Fruit fly (Drosophila melanogaster) whole organism, embryonic: ENCODE measurements around the gene CG31800.

Source experiments
- B-H2 ChIP-seq: fragments of 200-800 bp; sonication (Bioruptor generic); optimal IDR thresholded peaks from 2 replicates; lab custom pipeline; 2018; ENCODE audit warnings: missing biosample characterization, mild to moderate bottlenecking, missing genetic modification characterization
- CG10543 ChIP-seq: fragments of 200-800 bp; sonication (Bioruptor generic); optimal IDR thresholded peaks from 3 replicates; lab custom pipeline; 2017; ENCODE audit warnings: missing biosample characterization, mild to moderate bottlenecking, missing genetic modification characterization, moderate library complexity
- CG12236 ChIP-seq: fragments of 200-800 bp; sonication (Bioruptor generic); optimal IDR thresholded peaks from 2 replicates; lab custom pipeline; 2016; ENCODE audit warnings: missing biosample characterization, missing genetic modification characterization
- CG12744 ChIP-seq: fragments of 200-800 bp; sonication (Bioruptor generic); optimal IDR thresholded peaks from 2 replicates; lab custom pipeline; 2016; ENCODE audit warnings: missing biosample characterization, missing genetic modification characterization
- CG13894 ChIP-seq: fragments of 200-800 bp; sonication (Bioruptor generic); optimal IDR thresholded peaks from 3 replicates; lab custom pipeline; 2018; ENCODE audit warnings: missing biosample characterization, mild to moderate bottlenecking, missing genetic modification characterization, moderate library complexity
- CG14965 ChIP-seq: fragments of 200-800 bp; sonication (Bioruptor generic); optimal IDR thresholded peaks from 2 replicates; lab custom pipeline; 2016; ENCODE audit warnings: missing biosample characterization, missing genetic modification characterization, borderline replicate concordance
- CG17186 ChIP-seq: fragments of 200-800 bp; sonication (Bioruptor generic); optimal IDR thresholded peaks from 3 replicates; lab custom pipeline; 2017; ENCODE audit warnings: missing biosample characterization, missing genetic modification reagents, missing genetic modification characterization
- CG17359 ChIP-seq: fragments of 200-800 bp; sonication (Bioruptor generic); optimal IDR thresholded peaks from 3 replicates; lab custom pipeline; 2018; ENCODE audit warnings: missing biosample characterization, mild to moderate bottlenecking, missing genetic modification characterization, moderate library complexity
- CG18619 ChIP-seq: fragments of 200-800 bp; sonication (Bioruptor generic); optimal IDR thresholded peaks from 3 replicates; lab custom pipeline; 2017; ENCODE audit warnings: missing biosample characterization, mild to moderate bottlenecking, missing genetic modification characterization
- CG2875 ChIP-seq: fragments of 200-800 bp; sonication (Bioruptor generic); optimal IDR thresholded peaks from 2 replicates; lab custom pipeline; 2017; ENCODE audit warnings: missing biosample characterization, mild to moderate bottlenecking, missing genetic modification characterization, missing genetic modification reagents
- CG31365 ChIP-seq: fragments of 200-800 bp; sonication (Bioruptor generic); optimal IDR thresholded peaks from 2 replicates; lab custom pipeline; 2018; ENCODE audit warnings: missing biosample characterization, mild to moderate bottlenecking, missing genetic modification characterization
- CG32767 ChIP-seq: fragments of 200-800 bp; sonication (Bioruptor generic); IDR thresholded peaks from 2 replicates; pipeline ENCODE4 v1.3.6; 2022; ENCODE audit warnings: missing biosample characterization, missing genetic modification characterization
- CG32772 ChIP-seq: fragments of 200-800 bp; sonication (Bioruptor generic); IDR thresholded peaks from 2 replicates; pipeline ENCODE4 v1.3.6; 2022; ENCODE audit warnings: missing biosample characterization, missing genetic modification characterization
- CG4820 ChIP-seq: fragments of 200-800 bp; sonication (Bioruptor generic); optimal IDR thresholded peaks from 3 replicates; lab custom pipeline; 2016; ENCODE audit warnings: missing biosample characterization, missing genetic modification characterization
- CG6654 ChIP-seq: fragments of 200-800 bp; sonication (Bioruptor generic); optimal IDR thresholded peaks from 2 replicates; lab custom pipeline; 2017; ENCODE audit warnings: missing biosample characterization, mild to moderate bottlenecking, missing genetic modification characterization
- CG6813 ChIP-seq: fragments of 200-800 bp; sonication (Bioruptor generic); optimal IDR thresholded peaks from 2 replicates; lab custom pipeline; 2017; ENCODE audit warnings: missing biosample characterization, missing genetic modification characterization, mild to moderate bottlenecking, moderate library complexity, missing genetic modification reagents
- CG7357 ChIP-seq: fragments of 200-800 bp; sonication (Bioruptor generic); IDR thresholded peaks from 3 replicates; pipeline ENCODE4 v1.3.6; 2022; ENCODE audit warnings: missing biosample characterization, missing genetic modification characterization
- CG7745 ChIP-seq: fragments of 200-800 bp; sonication (Bioruptor generic); optimal IDR thresholded peaks from 2 replicates; lab custom pipeline; 2018; ENCODE audit warnings: missing biosample characterization, mild to moderate bottlenecking, missing genetic modification characterization, moderate library complexity
- CG9215 ChIP-seq: fragments of 200-800 bp; sonication (Bioruptor generic); IDR thresholded peaks from 2 replicates; pipeline ENCODE4 v1.3.6; 2022; ENCODE audit warnings: missing biosample characterization, missing genetic modification characterization
- CG9437 ChIP-seq: fragments of 200-800 bp; sonication (Bioruptor generic); optimal IDR thresholded peaks from 2 replicates; lab custom pipeline; 2018; ENCODE audit warnings: missing biosample characterization, mild to moderate bottlenecking, missing genetic modification characterization
- CG9609 ChIP-seq: fragments of 200-800 bp; sonication (Bioruptor generic); optimal IDR thresholded peaks from 3 replicates; lab custom pipeline; 2016; ENCODE audit warnings: missing biosample characterization, missing genetic modification characterization
- Doc2 ChIP-seq: fragments of 200-800 bp; sonication (Bioruptor generic); IDR thresholded peaks from 2 replicates; pipeline ENCODE4 v1.3.6; 2022; ENCODE audit warnings: missing biosample characterization, missing genetic modification characterization
- E2f1 ChIP-seq: fragments of 200-800 bp; sonication (Bioruptor generic); IDR thresholded peaks from 2 replicates; pipeline ENCODE4 v1.3.6; 2022; ENCODE audit warnings: missing biosample characterization, missing genetic modification characterization
- Fer2 ChIP-seq: fragments of 200-800 bp; sonication (Bioruptor generic); optimal IDR thresholded peaks from 2 replicates; lab custom pipeline; 2018; ENCODE audit warnings: missing biosample characterization, mild to moderate bottlenecking, missing genetic modification characterization, moderate library complexity
- H15 ChIP-seq: fragments of 200-800 bp; sonication (Bioruptor generic); IDR thresholded peaks from 3 replicates; pipeline ENCODE4 v1.3.6; 2022; ENCODE audit warnings: missing biosample characterization, missing genetic modification characterization
- HLH4C ChIP-seq: fragments of 200-800 bp; sonication (Bioruptor generic); IDR thresholded peaks from 3 replicates; pipeline ENCODE4 v1.3.6; 2022; ENCODE audit warnings: missing biosample characterization, missing genetic modification characterization; ENCODE audit not compliant: partially characterized antibody
- Hey ChIP-seq: fragments of 200-800 bp; sonication (Bioruptor generic); optimal IDR thresholded peaks from 3 replicates; lab custom pipeline; 2018; ENCODE audit warnings: missing biosample characterization, mild to moderate bottlenecking, missing genetic modification characterization
- Hmr ChIP-seq: fragments of 200-800 bp; sonication (Bioruptor generic); optimal IDR thresholded peaks from 3 replicates; lab custom pipeline; 2017; ENCODE audit warnings: mild to moderate bottlenecking, missing biosample characterization, missing genetic modification reagents, missing genetic modification characterization
- Hr39 ChIP-seq: fragments of >200 bp; optimal IDR thresholded peaks from 2 replicates; lab custom pipeline; 2017
- Hr78 ChIP-seq, 2 experiments: fragments of 200-800 bp in 1 of 2; fragments of >200 bp in 1 of 2; sonication (Bioruptor generic) in 1 of 2; optimal IDR thresholded peaks; 2 replicates each; lab custom pipeline; 2017 to 2019; ENCODE audit warnings: missing biosample characterization in 2 of 2, missing genetic modification characterization in 2 of 2, mild to moderate bottlenecking in 1 of 2, moderate library complexity in 1 of 2
- MTF-1 ChIP-seq: fragments of 200-800 bp; sonication (Bioruptor generic); optimal IDR thresholded peaks from 2 replicates; lab custom pipeline; 2018; ENCODE audit warnings: missing biosample characterization, mild to moderate bottlenecking, missing genetic modification characterization, borderline replicate concordance
- Max ChIP-seq: fragments of 200-800 bp; sonication (Bioruptor generic); optimal IDR thresholded peaks from 2 replicates; lab custom pipeline; 2016; ENCODE audit warnings: missing biosample characterization, mild to moderate bottlenecking, missing genetic modification characterization
- Mes4 ChIP-seq: fragments of 200-800 bp; sonication (Bioruptor generic); optimal IDR thresholded peaks from 2 replicates; lab custom pipeline; 2016; ENCODE audit warnings: missing biosample characterization, missing genetic modification characterization
- Ravus ChIP-seq: fragments of 200-800 bp; sonication (Bioruptor generic); IDR thresholded peaks from 2 replicates; pipeline ENCODE4 v1.3.6; 2022; ENCODE audit warnings: missing biosample characterization, missing genetic modification characterization
- abd-A ChIP-seq: fragments of 200-800 bp; sonication (Bioruptor generic); optimal IDR thresholded peaks from 3 replicates; lab custom pipeline; 2019; ENCODE audit warnings: missing biosample characterization, mild to moderate bottlenecking, missing genetic modification characterization, moderate library complexity
- aop ChIP-seq: fragments of 200-800 bp; sonication (Bioruptor generic); IDR thresholded peaks from 2 replicates; pipeline ENCODE4 v1.3.6; 2022; ENCODE audit warnings: missing biosample characterization, missing genetic modification characterization
- ara ChIP-seq: fragments of 200-800 bp; sonication (Bioruptor generic); IDR thresholded peaks from 2 replicates; pipeline ENCODE4 v1.3.6; 2022; ENCODE audit warnings: missing biosample characterization, missing genetic modification characterization
- crol ChIP-seq: fragments of 200-800 bp; sonication (Bioruptor generic); IDR thresholded peaks from 2 replicates; pipeline ENCODE4 v1.3.6; 2022; ENCODE audit warnings: missing biosample characterization, missing genetic modification characterization
- cwo ChIP-seq: fragments of 200-800 bp; sonication (Bioruptor generic); optimal IDR thresholded peaks from 3 replicates; lab custom pipeline; 2017; ENCODE audit warnings: missing biosample characterization, missing genetic modification characterization, mild to moderate bottlenecking, moderate library complexity, missing genetic modification reagents
- dysf ChIP-seq: fragments of 200-800 bp; sonication (Bioruptor generic); IDR thresholded peaks from 3 replicates; pipeline ENCODE4 v1.3.6; 2022; ENCODE audit warnings: missing biosample characterization, missing genetic modification characterization
- fu2 ChIP-seq: fragments of 200-800 bp; sonication (Bioruptor generic); optimal IDR thresholded peaks from 2 replicates; lab custom pipeline; 2016; ENCODE audit warnings: missing biosample characterization, missing genetic modification characterization
- ind ChIP-seq: fragments of 200-800 bp; sonication (Bioruptor generic); optimal IDR thresholded peaks from 3 replicates; lab custom pipeline; 2016; ENCODE audit warnings: missing biosample characterization, missing genetic modification characterization
- jing ChIP-seq: fragments of 200-800 bp; sonication (Bioruptor generic); optimal IDR thresholded peaks from 2 replicates; lab custom pipeline; 2018; ENCODE audit warnings: missing biosample characterization, mild to moderate bottlenecking, missing genetic modification characterization
- jumu ChIP-seq: fragments of 200-800 bp; sonication (Bioruptor generic); optimal IDR thresholded peaks from 3 replicates; lab custom pipeline; 2016; ENCODE audit warnings: missing biosample characterization, missing genetic modification characterization
- knrl ChIP-seq: fragments of 200-800 bp; sonication (Bioruptor generic); IDR thresholded peaks from 3 replicates; pipeline ENCODE4 v1.3.6; 2022; ENCODE audit warnings: missing biosample characterization, missing genetic modification characterization; ENCODE audit not compliant: partially characterized antibody
- nerfin-2 ChIP-seq: fragments of 200-800 bp; sonication (Bioruptor generic); IDR thresholded peaks from 2 replicates; pipeline ENCODE4 v1.3.6; 2022; ENCODE audit warnings: missing biosample characterization, missing genetic modification characterization; ENCODE audit not compliant: partially characterized antibody
- prd ChIP-seq, 3 experiments: fragments of >200 bp in 2 of 3; fragments of 200-800 bp in 1 of 3; sonication (Bioruptor generic) in 1 of 3; optimal IDR thresholded peaks in 2 of 3; IDR thresholded peaks in 1 of 3; 2 replicates in 2 of 3; 3 replicates in 1 of 3; pipeline versions ENCODE4 v1.3.6 to Lab custom; 2017 to 2022; ENCODE audit warnings: missing biosample characterization in 1 of 3, missing genetic modification characterization in 1 of 3
- ro ChIP-seq: fragments of 200-800 bp; sonication (Bioruptor generic); IDR thresholded peaks from 2 replicates; pipeline ENCODE4 v1.3.6; 2022; ENCODE audit warnings: missing biosample characterization, missing genetic modification characterization
- sim ChIP-seq: fragments of 200-800 bp; sonication (Bioruptor generic); IDR thresholded peaks from 2 replicates; pipeline ENCODE4 v1.3.6; 2022; ENCODE audit warnings: missing biosample characterization, missing genetic modification characterization
- so ChIP-seq: fragments of 200-800 bp; sonication (Bioruptor generic); IDR thresholded peaks from 3 replicates; pipeline ENCODE4 v1.3.6; 2022; ENCODE audit warnings: missing biosample characterization, missing genetic modification characterization
- tll ChIP-seq, 2 experiments: fragments of 200-800 bp in 1 of 2; fragments of >200 bp in 1 of 2; sonication (Bioruptor generic) in 1 of 2; optimal IDR thresholded peaks; 2 replicates each; lab custom pipeline; 2017 to 2019; ENCODE audit warnings: missing biosample characterization in 2 of 2, missing genetic modification characterization in 2 of 2, mild to moderate bottlenecking in 1 of 2, moderate library complexity in 1 of 2

CG31800 gene

dm6 chr2L:19024744-19025059, 9.7 kb downstream of the CG31800 start (continued):
- TF ChIP-seq CG9437 (GFP tag; lab: Kevin White, UChicago) = no peak
- no peak for TF ChIP-seq ind (GFP tag; lab: Kevin White, UChicago)
- no peak for TF ChIP-seq MTF-1
- no peak for TF ChIP-seq CG2875 (GFP tag; lab: Kevin White, UChicago)
- no peak for TF ChIP-seq CG9215 (GFP tag; lab: Robert Waterston, UW)
- no peak for TF ChIP-seq Doc2 (GFP tag; lab: Robert Waterston, UW)
- TF ChIP-seq CG4820 = no peak
- no peak for TF ChIP-seq CG13894
- TF ChIP-seq fu2 (GFP tag; lab: Kevin White, UChicago) = no peak
- TF ChIP-seq CG17359 (tag; lab: Kevin White, UChicago) = no peak
- no peak for TF ChIP-seq ro (GFP tag; lab: Robert Waterston, UW)
- no peak for TF ChIP-seq Hr78 (GFP tag; optimal IDR thresholded peaks at IDR 0.05; lab: Kevin White, UChicago)
- peak; percentile 60 for TF ChIP-seq CG10543 (GFP tag; lab: Kevin White, UChicago)
- TF ChIP-seq abd-A (tag; lab: Kevin White, UChicago) = peak; percentile 42
- no peak for TF ChIP-seq CG6654
- TF ChIP-seq jing (GFP tag; lab: Kevin White, UChicago) = no peak
- TF ChIP-seq Mes4 = no peak
- no peak for TF ChIP-seq CG32767
- TF ChIP-seq CG14965 (GFP tag; lab: Kevin White, UChicago) = no peak
- no peak for TF ChIP-seq H15 (GFP tag; lab: Robert Waterston, UW)
- peak; percentile 41 for TF ChIP-seq Hey
- TF ChIP-seq aop (GFP tag; lab: Robert Waterston, UW) = no peak
- no peak for TF ChIP-seq CG18619 (GFP tag; lab: Kevin White, UChicago)
- TF ChIP-seq tll (GFP tag; optimal IDR thresholded peaks at IDR 0.05; lab: Kevin White, UChicago) = no peak
- TF ChIP-seq B-H2 = no peak
- no peak for TF ChIP-seq prd (optimal IDR thresholded peaks at IDR 0.05; lab: Kevin White, UChicago)
- 0 out of 3 replicates have a peak, but pooled peaks have one; percentile 1 for TF ChIP-seq prd (GFP tag; IDR thresholded peaks at IDR 0.05; lab: Robert Waterston, UW)
- no peak for TF ChIP-seq Hr39
- TF ChIP-seq so (GFP tag; lab: Robert Waterston, UW) = no peak
- no peak for TF ChIP-seq cwo (GFP tag; lab: Kevin White, UChicago)
- no peak for TF ChIP-seq Max (GFP tag; lab: Kevin White, UChicago)
- no peak for TF ChIP-seq Ravus (GFP tag; lab: Robert Waterston, UW)
- TF ChIP-seq CG31365 (tag; lab: Kevin White, UChicago) = no peak
- TF ChIP-seq ara (GFP tag; lab: Robert Waterston, UW) = no peak
- TF ChIP-seq HLH4C (GFP tag; lab: Robert Waterston, UW) = no peak
- TF ChIP-seq knrl (GFP tag; lab: Robert Waterston, UW) = no peak
- TF ChIP-seq E2f1 = no peak
- no peak for TF ChIP-seq CG12236
- no peak for TF ChIP-seq sim (GFP tag; lab: Robert Waterston, UW)
- TF ChIP-seq CG7745 = no peak
- TF ChIP-seq nerfin-2 (GFP tag; lab: Robert Waterston, UW) = no peak
- no peak for TF ChIP-seq jumu (GFP tag; lab: Kevin White, UChicago)
- TF ChIP-seq Hmr (GFP tag; lab: Kevin White, UChicago) = no peak
- no peak for TF ChIP-seq CG7357 (GFP tag; lab: Robert Waterston, UW)
- TF ChIP-seq CG32772 = 0 out of 2 replicates have a peak, but pooled peaks have one; percentile 0
- TF ChIP-seq CG6813 (GFP tag; lab: Kevin White, UChicago) = no peak
- no peak for TF ChIP-seq Fer2 (tag; lab: Kevin White, UChicago)
- peak; percentile 2; the same call in 1 of the 3 replicates for TF ChIP-seq dysf (GFP tag; lab: Robert Waterston, UW)
- TF ChIP-seq CG9609 (GFP tag; lab: Kevin White, UChicago) = no peak
- no peak for TF ChIP-seq CG12744 (GFP tag; lab: Kevin White, UChicago)
- no peak for TF ChIP-seq CG17186
- peak; percentile 86 for TF ChIP-seq crol (GFP tag; lab: Robert Waterston, UW)
